Fruit fly (Drosophila melanogaster) whole organism, embryonic: ENCODE results near the gene Obp99b.

Experiments used
- Adf1 ChIP-seq: fragments of 200-800 bp; sonication (Bioruptor generic); IDR thresholded peaks from 2 replicates; pipeline ENCODE4 v1.3.6; 2022; ENCODE audit warnings: missing biosample characterization, missing genetic modification characterization
- Asciz ChIP-seq: fragments of 200-800 bp; sonication (Bioruptor generic); optimal IDR thresholded peaks from 2 replicates; lab custom pipeline; 2017; ENCODE audit warnings: missing biosample characterization, mild to moderate bottlenecking, missing genetic modification characterization, missing genetic modification reagents
- Bteb2 ChIP-seq: fragments of 200-800 bp; sonication (Bioruptor generic); optimal IDR thresholded peaks from 2 replicates; lab custom pipeline; 2016; ENCODE audit warnings: missing biosample characterization, missing genetic modification characterization
- CG10431 ChIP-seq: fragments of 200-800 bp; sonication (Bioruptor generic); optimal IDR thresholded peaks from 3 replicates; lab custom pipeline; 2018; ENCODE audit warnings: missing biosample characterization, mild to moderate bottlenecking, missing genetic modification characterization
- CG11093 ChIP-seq: fragments of 200-800 bp; sonication (Bioruptor generic); IDR thresholded peaks from 3 replicates; pipeline ENCODE4 v1.3.6; 2022; ENCODE audit warnings: missing biosample characterization, missing genetic modification characterization
- CG11695 ChIP-seq: fragments of 200-800 bp; sonication (Bioruptor generic); IDR thresholded peaks from 3 replicates; pipeline ENCODE4 v1.3.6; 2022; ENCODE audit warnings: missing biosample characterization, missing genetic modification characterization
- CG12071 ChIP-seq: fragments of 200-800 bp; sonication (Bioruptor generic); optimal IDR thresholded peaks from 3 replicates; lab custom pipeline; 2018; ENCODE audit warnings: missing biosample characterization, mild to moderate bottlenecking, missing genetic modification characterization
- CG12769 ChIP-seq: fragments of 200-800 bp; sonication (Bioruptor generic); optimal IDR thresholded peaks from 2 replicates; lab custom pipeline; 2019; ENCODE audit warnings: missing biosample characterization, mild to moderate bottlenecking, missing genetic modification characterization, moderate library complexity
- CG15269 ChIP-seq: fragments of 200-800 bp; sonication (Bioruptor generic); optimal IDR thresholded peaks from 2 replicates; lab custom pipeline; 2018; ENCODE audit warnings: missing biosample characterization, mild to moderate bottlenecking, missing genetic modification characterization, moderate library complexity
- CG1647 ChIP-seq: fragments of 200-800 bp; sonication (Bioruptor generic); optimal IDR thresholded peaks from 3 replicates; lab custom pipeline; 2016; ENCODE audit warnings: missing biosample characterization, missing genetic modification characterization
- CG16813 ChIP-seq: fragments of 200-800 bp; sonication (Bioruptor generic); IDR thresholded peaks from 3 replicates; pipeline ENCODE4 v1.3.6; 2022; ENCODE audit warnings: missing biosample characterization, missing genetic modification characterization; ENCODE audit not compliant: partially characterized antibody
- CG17612 ChIP-seq: fragments of 200-800 bp; sonication (Bioruptor generic); IDR thresholded peaks from 2 replicates; pipeline ENCODE4 v1.3.6; 2022; ENCODE audit warnings: missing biosample characterization, missing genetic modification characterization
- CG2129 ChIP-seq: fragments of 200-800 bp; sonication (Bioruptor generic); IDR thresholded peaks from 2 replicates; pipeline ENCODE4 v1.3.6; 2022; ENCODE audit warnings: missing biosample characterization, missing genetic modification characterization; ENCODE audit not compliant: partially characterized antibody
- CG2875 ChIP-seq: fragments of 200-800 bp; sonication (Bioruptor generic); optimal IDR thresholded peaks from 2 replicates; lab custom pipeline; 2017; ENCODE audit warnings: missing biosample characterization, mild to moderate bottlenecking, missing genetic modification characterization, missing genetic modification reagents
- CG31224 ChIP-seq: fragments of 200-800 bp; sonication (Bioruptor generic); IDR thresholded peaks from 2 replicates; pipeline ENCODE4 v1.3.6; 2022; ENCODE audit warnings: missing biosample characterization, missing genetic modification characterization
- CG31388 ChIP-seq: fragments of 200-800 bp; sonication (Bioruptor generic); optimal IDR thresholded peaks from 2 replicates; lab custom pipeline; 2016; ENCODE audit warnings: missing biosample characterization, missing genetic modification characterization
- CG3847 ChIP-seq: fragments of 200-800 bp; sonication (Bioruptor generic); IDR thresholded peaks from 2 replicates; pipeline ENCODE4 v1.3.6; 2022; ENCODE audit warnings: missing biosample characterization, missing genetic modification characterization
- CG4404 ChIP-seq: fragments of 200-800 bp; sonication (Bioruptor generic); IDR thresholded peaks from 2 replicates; pipeline ENCODE4 v1.3.6; 2022; ENCODE audit warnings: missing biosample characterization, missing genetic modification characterization
- CG8290 ChIP-seq, 3 experiments: fragments of 200-800 bp; sonication (Bioruptor generic); optimal IDR thresholded peaks; 2 replicates each; lab custom pipeline; 2016 to 2019; ENCODE audit warnings: missing biosample characterization in 3 of 3, missing genetic modification characterization in 3 of 3, mild to moderate bottlenecking in 2 of 3, moderate library complexity in 1 of 3
- CG9215 ChIP-seq: fragments of 200-800 bp; sonication (Bioruptor generic); IDR thresholded peaks from 2 replicates; pipeline ENCODE4 v1.3.6; 2022; ENCODE audit warnings: missing biosample characterization, missing genetic modification characterization
- CG9437 ChIP-seq: fragments of 200-800 bp; sonication (Bioruptor generic); optimal IDR thresholded peaks from 2 replicates; lab custom pipeline; 2018; ENCODE audit warnings: missing biosample characterization, mild to moderate bottlenecking, missing genetic modification characterization
- CG9932 ChIP-seq: fragments of 200-800 bp; sonication (Bioruptor generic); IDR thresholded peaks from 2 replicates; pipeline ENCODE4 v1.3.6; 2022; ENCODE audit warnings: missing biosample characterization, missing genetic modification characterization
- CTCF ChIP-seq: fragments of 200-800 bp; sonication (Bioruptor generic); optimal IDR thresholded peaks from 2 replicates; lab custom pipeline; 2017; ENCODE audit warnings: missing biosample characterization, mild to moderate bottlenecking, missing genetic modification characterization, moderate library complexity
- CoRest ChIP-seq: fragments of 200-800 bp; sonication (Bioruptor generic); optimal IDR thresholded peaks from 3 replicates; lab custom pipeline; 2018; ENCODE audit warnings: missing biosample characterization, mild to moderate bottlenecking, missing genetic modification characterization, moderate library complexity
- Dp ChIP-seq: fragments of 200-800 bp; sonication (Bioruptor generic); optimal IDR thresholded peaks from 2 replicates; lab custom pipeline; 2018; ENCODE audit warnings: missing biosample characterization, mild to moderate bottlenecking, missing genetic modification characterization, moderate library complexity
- Drgx ChIP-seq: fragments of 200-800 bp; sonication (Bioruptor generic); IDR thresholded peaks from 2 replicates; pipeline ENCODE4 v1.3.6; 2022; ENCODE audit warnings: missing biosample characterization, missing genetic modification characterization
- Eip74EF ChIP-seq, 2 experiments: fragments of 200-800 bp in 1 of 2; fragments of >200 bp in 1 of 2; sonication (Bioruptor generic) in 1 of 2; optimal IDR thresholded peaks; 2 replicates each; lab custom pipeline; 2017 to 2019; ENCODE audit warnings: missing biosample characterization in 2 of 2, missing genetic modification characterization in 2 of 2, mild to moderate bottlenecking in 1 of 2, moderate library complexity in 1 of 2
- Ets97D ChIP-seq: fragments of 200-800 bp; sonication (Bioruptor generic); optimal IDR thresholded peaks from 3 replicates; lab custom pipeline; 2016; ENCODE audit warnings: missing biosample characterization, missing genetic modification characterization
- HLH3B ChIP-seq: fragments of 200-800 bp; sonication (Bioruptor generic); IDR thresholded peaks from 2 replicates; pipeline ENCODE4 v1.3.6; 2022; ENCODE audit warnings: missing biosample characterization, missing genetic modification characterization
- HLH54F ChIP-seq: fragments of 200-800 bp; sonication (Bioruptor generic); optimal IDR thresholded peaks from 3 replicates; lab custom pipeline; 2016; ENCODE audit warnings: missing biosample characterization, missing genetic modification characterization
- HmgD ChIP-seq: fragments of 200-800 bp; sonication (Bioruptor generic); optimal IDR thresholded peaks from 3 replicates; lab custom pipeline; 2016; ENCODE audit warnings: missing biosample characterization, missing genetic modification characterization
- Hmx ChIP-seq: fragments of 200-800 bp; sonication (Bioruptor generic); optimal IDR thresholded peaks from 2 replicates; lab custom pipeline; 2016; ENCODE audit warnings: missing biosample characterization, missing genetic modification characterization
- Jarid2 ChIP-seq: fragments of 200-800 bp; sonication (Bioruptor generic); optimal IDR thresholded peaks from 3 replicates; lab custom pipeline; 2017; ENCODE audit warnings: mild to moderate bottlenecking, missing biosample characterization, missing genetic modification reagents, missing genetic modification characterization
- Kr ChIP-seq: fragments of 200-800 bp; sonication (Bioruptor generic); optimal IDR thresholded peaks from 2 replicates; lab custom pipeline; 2017; ENCODE audit warnings: missing biosample characterization, mild to moderate bottlenecking, missing genetic modification characterization
- Oli ChIP-seq: fragments of 200-800 bp; sonication (Bioruptor generic); optimal IDR thresholded peaks from 2 replicates; lab custom pipeline; 2018; ENCODE audit warnings: missing biosample characterization, mild to moderate bottlenecking, missing genetic modification characterization, moderate library complexity
- PHDP ChIP-seq: fragments of 200-800 bp; sonication (Bioruptor generic); optimal IDR thresholded peaks from 3 replicates; lab custom pipeline; 2018; ENCODE audit warnings: missing biosample characterization, mild to moderate bottlenecking, missing genetic modification characterization, moderate library complexity
- Vsx1 ChIP-seq: fragments of 200-800 bp; sonication (Bioruptor generic); optimal IDR thresholded peaks from 2 replicates; lab custom pipeline; 2017; ENCODE audit warnings: missing biosample characterization, mild to moderate bottlenecking, missing genetic modification characterization, missing genetic modification reagents
- chinmo ChIP-seq: fragments of 200-800 bp; sonication (Bioruptor generic); IDR thresholded peaks from 4 replicates; pipeline ENCODE4 v1.3.6; 2022; ENCODE audit warnings: missing biosample characterization, missing genetic modification characterization; ENCODE audit not compliant: partially characterized antibody
- chn ChIP-seq: fragments of 200-800 bp; sonication (Bioruptor generic); optimal IDR thresholded peaks from 2 replicates; lab custom pipeline; 2016; ENCODE audit warnings: missing biosample characterization, missing genetic modification characterization
- corto ChIP-seq: fragments of 200-800 bp; sonication (Bioruptor generic); optimal IDR thresholded peaks from 2 replicates; lab custom pipeline; 2016; ENCODE audit warnings: missing biosample characterization, mild to moderate bottlenecking, missing genetic modification characterization, moderate library complexity
- dmrt99B ChIP-seq: fragments of 200-800 bp; sonication (Bioruptor generic); optimal IDR thresholded peaks from 2 replicates; lab custom pipeline; 2018; ENCODE audit warnings: missing biosample characterization, mild to moderate bottlenecking, missing genetic modification characterization, moderate library complexity
- fd3F ChIP-seq: fragments of 200-800 bp; sonication (Bioruptor generic); optimal IDR thresholded peaks from 2 replicates; lab custom pipeline; 2018; ENCODE audit warnings: missing biosample characterization, mild to moderate bottlenecking, missing genetic modification characterization, moderate library complexity
- hkb ChIP-seq, 2 experiments: fragments of 200-800 bp in 1 of 2; fragments of >200 bp in 1 of 2; sonication (Bioruptor generic) in 1 of 2; IDR thresholded peaks in 1 of 2; optimal IDR thresholded peaks in 1 of 2; 2 replicates each; pipeline versions ENCODE4 v1.3.6 to Lab custom; 2017 to 2022; ENCODE audit warnings: missing biosample characterization in 1 of 2, missing genetic modification characterization in 1 of 2
- peb ChIP-seq: fragments of 200-800 bp; sonication (Bioruptor generic); IDR thresholded peaks from 2 replicates; pipeline ENCODE4 v1.3.6; 2022; ENCODE audit warnings: missing biosample characterization, missing genetic modification characterization
- scrt ChIP-seq: fragments of 200-800 bp; sonication (Bioruptor generic); optimal IDR thresholded peaks from 2 replicates; lab custom pipeline; 2018; ENCODE audit warnings: missing biosample characterization, mild to moderate bottlenecking, missing genetic modification characterization, moderate library complexity
- ssp ChIP-seq: fragments of 200-800 bp; sonication (Bioruptor generic); IDR thresholded peaks from 2 replicates; pipeline ENCODE4 v1.3.6; 2022; ENCODE audit warnings: missing biosample characterization, missing genetic modification characterization
- tap ChIP-seq: fragments of 200-800 bp; optimal IDR thresholded peaks from 3 replicates; lab custom pipeline; 2019; ENCODE audit warnings: missing biosample characterization, mild to moderate bottlenecking, missing genetic modification characterization, moderate library complexity
- ttk ChIP-seq: fragments of 200-800 bp; sonication (Bioruptor generic); IDR thresholded peaks from 2 replicates; pipeline ENCODE4 v2.1.2; 2022; ENCODE audit warnings: missing biosample characterization, missing genetic modification characterization
- unpg ChIP-seq: fragments of 200-800 bp; sonication (Bioruptor generic); optimal IDR thresholded peaks from 3 replicates; lab custom pipeline; 2018; ENCODE audit warnings: missing biosample characterization, mild to moderate bottlenecking, missing genetic modification characterization, moderate library complexity
- vvl ChIP-seq: fragments of 200-800 bp; sonication (Bioruptor generic); IDR thresholded peaks from 2 replicates; pipeline ENCODE4 v1.3.6; 2022; ENCODE audit warnings: missing biosample characterization, missing genetic modification characterization

The Obp99b gene

DNA sequence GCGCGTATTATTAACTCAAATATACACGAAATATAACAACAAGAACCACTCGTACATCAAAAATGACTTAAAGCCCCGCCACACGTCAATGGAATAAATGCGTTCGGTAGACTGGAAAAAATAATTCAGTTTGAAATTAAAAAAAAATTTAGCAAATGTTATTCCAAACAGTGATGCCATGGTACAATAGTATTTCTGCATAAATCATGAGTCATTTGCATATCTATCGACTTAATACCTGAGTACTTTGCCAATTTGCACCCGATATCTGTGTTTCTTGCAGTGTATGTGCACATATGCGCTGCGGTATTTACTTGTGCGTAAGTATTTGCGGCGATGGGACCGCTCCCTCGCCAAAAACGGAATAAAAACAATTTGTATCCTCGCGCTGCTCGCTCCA is 46.5 kb upstream of the Obp99b start (continued):
- no peak for TF ChIP-seq CG31388 (GFP tag; lab: Kevin White, UChicago)
- TF ChIP-seq hkb (optimal IDR thresholded peaks at IDR 0.05; lab: Kevin White, UChicago), result no peak
- 0 out of 2 replicates have a peak, but pooled peaks have one; percentile 29 for TF ChIP-seq hkb (GFP tag; IDR thresholded peaks at IDR 0.05; lab: Robert Waterston, UW)
- no peak for TF ChIP-seq Hmx (GFP tag; lab: Kevin White, UChicago)
- no peak for TF ChIP-seq CG11093 (GFP tag; lab: Robert Waterston, UW)
- no peak for TF ChIP-seq tap (tag; lab: Kevin White, UChicago)
- TF ChIP-seq CG10431 (GFP tag; lab: Kevin White, UChicago), result no peak
- no peak for TF ChIP-seq CG12769 (tag; lab: Kevin White, UChicago)
- TF ChIP-seq Asciz, result no peak
- no peak for TF ChIP-seq fd3F (GFP tag; lab: Kevin White, UChicago)
- TF ChIP-seq CG16813 (GFP tag; lab: Robert Waterston, UW), result no peak
- no peak for TF ChIP-seq scrt (GFP tag; lab: Kevin White, UChicago)
- TF ChIP-seq Kr, result no peak
- TF ChIP-seq CG11695 (GFP tag; lab: Robert Waterston, UW), result 0 out of 3 replicates have a peak, but pooled peaks have one; percentile 37
- TF ChIP-seq CTCF (GFP tag; lab: Kevin White, UChicago), result no peak
- peak; percentile 19 for TF ChIP-seq CG15269
- TF ChIP-seq HLH3B, result no peak
- no peak for TF ChIP-seq CG9215
- peak; percentile 44 for TF ChIP-seq unpg (GFP tag; lab: Kevin White, UChicago)
- TF ChIP-seq CG9932 (GFP tag; lab: Robert Waterston, UW), result no peak
- no peak for TF ChIP-seq ttk (GFP tag; lab: Robert Waterston, UW)
- TF ChIP-seq peb (GFP tag; lab: Robert Waterston, UW), result no peak
- TF ChIP-seq ssp (GFP tag; lab: Robert Waterston, UW), result no peak
- peak; percentile 82 for TF ChIP-seq corto (GFP tag; lab: Kevin White, UChicago)
- TF ChIP-seq vvl (GFP tag; lab: Robert Waterston, UW), result peak; percentile 57; the same call in 1 of the 2 replicates
- TF ChIP-seq CG17612, result no peak
- peak; percentile 4 for TF ChIP-seq Ets97D (GFP tag; lab: Kevin White, UChicago)
- TF ChIP-seq CG3847 (GFP tag; lab: Robert Waterston, UW), result no peak; the same call in 1 of the 2 replicates
- TF ChIP-seq PHDP, result peak; percentile 26
- TF ChIP-seq Adf1 (GFP tag; lab: Robert Waterston, UW), result no peak
- TF ChIP-seq CG2129 (GFP tag; lab: Robert Waterston, UW), result no peak
- TF ChIP-seq CG1647, result no peak
- TF ChIP-seq chn (GFP tag; lab: Kevin White, UChicago), result no peak
- TF ChIP-seq CG31224 (GFP tag; lab: Robert Waterston, UW), result no peak
- peak; percentile 23 for TF ChIP-seq Bteb2 (GFP tag; lab: Kevin White, UChicago)
- no peak for TF ChIP-seq Jarid2 (GFP tag; lab: Kevin White, UChicago)
- TF ChIP-seq dmrt99B (tag; lab: Kevin White, UChicago), result peak; percentile 47
- no peak for TF ChIP-seq Vsx1 (GFP tag; lab: Kevin White, UChicago)
- no peak for TF ChIP-seq HmgD (GFP tag; lab: Kevin White, UChicago)
- peak; percentile 19 for TF ChIP-seq Oli
- TF ChIP-seq CG2875 (GFP tag; lab: Kevin White, UChicago), result no peak
- TF ChIP-seq CG9437, result no peak
- no peak for TF ChIP-seq Dp (GFP tag; lab: Kevin White, UChicago)
- TF ChIP-seq Drgx, result peak; percentile 76
- no peak for TF ChIP-seq CG8290 (GFP tag; optimal IDR thresholded peaks at IDR 0.05; lab: Kevin White, UChicago)
- TF ChIP-seq CG8290 (tag; optimal IDR thresholded peaks at IDR 0.05; lab: Kevin White, UChicago), result peak in 1 of 2 experiments; percentile 43
- TF ChIP-seq HLH54F (GFP tag; lab: Kevin White, UChicago), result peak; percentile 21
- TF ChIP-seq CG4404, result no peak
- no peak for TF ChIP-seq CG12071
- TF ChIP-seq chinmo (GFP tag; lab: Robert Waterston, UW), result no peak
- TF ChIP-seq CoRest (tag; lab: Kevin White, UChicago), result no peak
- TF ChIP-seq Eip74EF (GFP tag; optimal IDR thresholded peaks at IDR 0.05; lab: Kevin White, UChicago), result no peak
